Worm (Caenorhabditis elegans) whole organism, early embryonic: ENCODE results near the gene gst-1.

Experiments
- B0310.2 ChIP-seq: sonication (generic microtip); optimal IDR thresholded peaks from 2 replicates; lab custom pipeline; 2016; ENCODE audit warnings: mild to moderate bottlenecking, missing genetic modification characterization, missing compliant biosample characterization
- F13C5.2 ChIP-seq: sonication (generic microtip); optimal IDR thresholded peaks from 2 replicates; lab custom pipeline; 2017; ENCODE audit warnings: mild to moderate bottlenecking, missing genetic modification characterization, inconsistent platforms, missing compliant biosample characterization
- aly-1 ChIP-seq: sonication (generic microtip); optimal IDR thresholded peaks from 2 replicates; lab custom pipeline; 2016; ENCODE audit warnings: missing genetic modification characterization, missing compliant biosample characterization
- ama-1 ChIP-seq: fragments of 150-350 bp; optimal IDR thresholded peaks from 2 replicates; lab custom pipeline; 2014
- ceh-13 ChIP-seq: fragments of 200-800 bp; sonication (Bioruptor generic); optimal IDR thresholded peaks from 2 replicates; lab custom pipeline; 2018; ENCODE audit warnings: mild to moderate bottlenecking, missing genetic modification characterization, missing compliant biosample characterization
- ceh-36 ChIP-seq: sonication (generic microtip); optimal IDR thresholded peaks from 2 replicates; lab custom pipeline; 2016; ENCODE audit warnings: missing genetic modification characterization, inconsistent platforms, missing compliant biosample characterization
- ets-7 ChIP-seq: sonication (generic microtip); optimal IDR thresholded peaks from 2 replicates; lab custom pipeline; 2016; ENCODE audit warnings: missing genotype, missing genetic modification characterization, missing compliant biosample characterization
- flt-1 ChIP-seq: fragments of 200-800 bp; sonication (Bioruptor generic); IDR thresholded peaks from 2 replicates; pipeline ENCODE4 v1.3.6; 2022; ENCODE audit warnings: missing genetic modification characterization, missing compliant biosample characterization
- hmbx-1 ChIP-seq: sonication (generic microtip); optimal IDR thresholded peaks from 2 replicates; lab custom pipeline; 2016; ENCODE audit warnings: mild to moderate bottlenecking, missing genetic modification characterization, missing compliant biosample characterization
- hmg-4 ChIP-seq: fragments of 200-800 bp; sonication (Bioruptor generic); optimal IDR thresholded peaks from 2 replicates; lab custom pipeline; 2018; ENCODE audit warnings: mild to moderate bottlenecking, missing genetic modification characterization, missing compliant biosample characterization
- hnd-1 ChIP-seq: sonication (generic microtip); optimal IDR thresholded peaks from 2 replicates; lab custom pipeline; 2016; ENCODE audit warnings: missing genetic modification characterization, missing compliant biosample characterization
- pes-1 ChIP-seq: fragments of 200-800 bp; sonication (Bioruptor generic); IDR thresholded peaks from 2 replicates; pipeline ENCODE4 v1.3.6; 2022; ENCODE audit warnings: missing genetic modification reagents, missing genetic modification characterization, missing compliant biosample characterization
- scrt-1 ChIP-seq: fragments of 200-800 bp; sonication (Bioruptor generic); IDR thresholded peaks from 2 replicates; pipeline ENCODE4 v1.3.6; 2022; ENCODE audit warnings: missing genetic modification characterization, missing compliant biosample characterization
- sea-1 ChIP-seq: fragments of 200-800 bp; sonication (Bioruptor generic); conservative IDR thresholded peaks from 2 replicates; pipeline ENCODE4 v1.3.6; 2022; ENCODE audit warnings: missing genetic modification characterization, missing compliant biosample characterization
- tbx-11 ChIP-seq: fragments of 200-800 bp; sonication (Bioruptor generic); IDR thresholded peaks from 2 replicates; pipeline ENCODE4 v1.3.6; 2022; ENCODE audit warnings: missing genetic modification characterization, missing compliant biosample characterization
- tbx-37 ChIP-seq: fragments of 200-800 bp; sonication (Bioruptor generic); conservative IDR thresholded peaks from 2 replicates; pipeline ENCODE4 v1.3.6; 2022; ENCODE audit warnings: missing genetic modification reagents, missing genetic modification characterization, missing compliant biosample characterization
- tra-4 ChIP-seq: sonication (generic microtip); optimal IDR thresholded peaks from 2 replicates; lab custom pipeline; 2017; ENCODE audit warnings: missing genetic modification characterization, missing compliant biosample characterization

Gene gst-1

ce11 chrIII:9103643-9104042 is 44.5 kb downstream of the gst-1 start, which contains the start of gene dos-1:
TSS of gene dos-1 (plus strand) at chrIII:9103943.
- TF ChIP-seq ceh-13 (no peak), tra-4 (tag; lab: Kevin White, UChicago) (no peak), hmbx-1 (no peak), ceh-36 (tag; lab: Kevin White, UChicago) (no peak), aly-1 (tag; lab: Kevin White, UChicago) (no peak), tbx-37 (GFP tag; lab: Robert Waterston, UW) (no peak), hnd-1 (tag; lab: Kevin White, UChicago) (no peak), B0310.2 (tag; lab: Kevin White, UChicago) (no peak), scrt-1 (no peak)

ce11 chrIII:9104060-9104459 is 44.9 kb downstream of the gst-1 start:
- TF ChIP-seq tbx-11 (GFP tag; lab: Robert Waterston, UW) (peak; percentile 77), pes-1 (no peak), hnd-1 (tag; lab: Kevin White, UChicago) (peak; percentile 77), tra-4 (tag; lab: Kevin White, UChicago) (peak; percentile 37), ets-7 (peak; percentile 27), sea-1 (GFP tag; lab: Robert Waterston, UW) (0 out of 2 replicates have a peak, but pooled peaks have one; percentile 37), hmbx-1 (peak; percentile 20), ceh-13 (peak; percentile 75), tbx-37 (GFP tag; lab: Robert Waterston, UW) (peak; percentile 76), ceh-36 (tag; lab: Kevin White, UChicago) (peak; percentile 74), flt-1 (peak; percentile 79), aly-1 (tag; lab: Kevin White, UChicago) (no peak), ama-1 (no peak), scrt-1 (peak; percentile 87), hmg-4 (GFP tag; lab: Kevin White, UChicago) (peak; percentile 80), B0310.2 (tag; lab: Kevin White, UChicago) (peak; percentile 73), F13C5.2 (tag; lab: Kevin White, UChicago) (peak; percentile 18)

ce11 chrIII:9105653-9106052 is 46.5 kb downstream of the gst-1 start:
- TF ChIP-seq ceh-13: no peak
- no peak for TF ChIP-seq B0310.2 (tag; lab: Kevin White, UChicago)
- TF ChIP-seq tra-4 (tag; lab: Kevin White, UChicago): no peak
- TF ChIP-seq flt-1: no peak
- TF ChIP-seq ama-1: no peak
- TF ChIP-seq ceh-36 (tag; lab: Kevin White, UChicago): no peak
- TF ChIP-seq scrt-1: no peak
- TF ChIP-seq hmbx-1: no peak
- TF ChIP-seq pes-1: no peak
- TF ChIP-seq hnd-1 (tag; lab: Kevin White, UChicago): no peak
- no peak for TF ChIP-seq hmg-4 (GFP tag; lab: Kevin White, UChicago)
- TF ChIP-seq aly-1 (tag; lab: Kevin White, UChicago): no peak
- TF ChIP-seq sea-1 (GFP tag; lab: Robert Waterston, UW): no peak
- no peak for TF ChIP-seq F13C5.2 (tag; lab: Kevin White, UChicago)

- TF ChIP-seq tbx-37 (GFP tag; lab: Robert Waterston, UW) (no peak), hnd-1 (tag; lab: Kevin White, UChicago) (no peak), flt-1 (no peak), ceh-13 (no peak), ceh-36 (tag; lab: Kevin White, UChicago) (no peak), ets-7 (no peak), ama-1 (no peak), aly-1 (tag; lab: Kevin White, UChicago) (no peak), B0310.2 (tag; lab: Kevin White, UChicago) (no peak), hmbx-1 (no peak), sea-1 (GFP tag; lab: Robert Waterston, UW) (no peak), tra-4 (tag; lab: Kevin White, UChicago) (no peak), tbx-11 (GFP tag; lab: Robert Waterston, UW) (no peak), scrt-1 (no peak), pes-1 (no peak)
Observed at ce11 chrIII:9109172-9109571, 50.0 kb downstream of the gst-1 start, which contains the start of gene cya-1. TSS of gene cya-1 (minus strand) at chrIII:9109272.

ce11 chrIII:9109726-9110125 is 50.6 kb downstream of the gst-1 start:
- no peak for TF ChIP-seq sea-1 (GFP tag; lab: Robert Waterston, UW)
- TF ChIP-seq ceh-36 (tag; lab: Kevin White, UChicago): peak; percentile 16
